Worm (Caenorhabditis elegans) whole organism, midembryonic: Measurements from ENCODE around the gene scl-11.

Source experiments
- T22C8.4 ChIP-seq: fragments of 200-800 bp; sonication (Bioruptor generic); IDR thresholded peaks from 2 replicates; pipeline ENCODE4 v1.3.6; 2022; ENCODE audit warnings: missing genetic modification characterization, missing compliant biosample characterization
- cog-1 ChIP-seq: sonication (generic microtip); optimal IDR thresholded peaks from 2 replicates; lab custom pipeline; 2016; ENCODE audit warnings: missing genetic modification characterization, missing compliant biosample characterization
- flt-1 ChIP-seq: fragments of 200-800 bp; sonication (Bioruptor generic); IDR thresholded peaks from 2 replicates; pipeline ENCODE4 v1.3.6; 2022; ENCODE audit warnings: missing genetic modification characterization, missing compliant biosample characterization
- klf-2 ChIP-seq: fragments of 200-800 bp; sonication (Bioruptor generic); conservative IDR thresholded peaks from 2 replicates; pipeline ENCODE4 v1.3.6; 2022; ENCODE audit warnings: missing genetic modification reagents, missing genetic modification characterization, missing compliant biosample characterization
- med-1 ChIP-seq: sonication (generic microtip); optimal IDR thresholded peaks from 2 replicates; lab custom pipeline; 2017; ENCODE audit warnings: missing genetic modification characterization, mild to moderate bottlenecking, missing compliant biosample characterization, antibody characterized with exemption, missing genetic modification reagents; ENCODE audit not compliant: insufficient read depth
- ref-1 ChIP-seq: fragments of 200-800 bp; sonication (Bioruptor generic); conservative IDR thresholded peaks from 2 replicates; pipeline ENCODE4 v1.3.6; 2022; ENCODE audit warnings: missing genetic modification reagents, missing genetic modification characterization, missing compliant biosample characterization
- ztf-23 ChIP-seq: fragments of 200-800 bp; sonication (Bioruptor generic); IDR thresholded peaks from 2 replicates; pipeline ENCODE4 v1.3.6; 2022; ENCODE audit warnings: missing genetic modification reagents, missing genetic modification characterization, missing compliant biosample characterization
- ztf-29 ChIP-seq: fragments of 200-800 bp; sonication (Bioruptor generic); IDR thresholded peaks from 2 replicates; pipeline ENCODE4 v1.3.6; 2022; ENCODE audit warnings: missing genetic modification reagents, missing genetic modification characterization, missing compliant biosample characterization

ce11 chrIV:13090967-13091366, 39.8 kb downstream of the scl-11 start, which contains the start of gene col-132:
- TF ChIP-seq ztf-23 (GFP tag; lab: Robert Waterston, UW) (no peak), cog-1 (tag; lab: Kevin White, UChicago) (no peak), T22C8.4 (GFP tag; lab: Robert Waterston, UW) (no peak), klf-2 (GFP tag; lab: Robert Waterston, UW) (no peak), flt-1 (GFP tag; lab: Robert Waterston, UW) (no peak), med-1 (GFP tag; lab: Kevin White, UChicago) (no peak), ref-1 (GFP tag; lab: Robert Waterston, UW) (no peak), ztf-29 (no peak)
